Worm (Caenorhabditis elegans) whole organism, L4 larva: Measurements from ENCODE around the gene F49C12.2.
"Not testable (repeated sequence)": the region's sequence is repeated elsewhere in the genome, so short reads cannot be mapped to it uniquely, and the experiment has no call there.

Experiments used
- ceh-20 ChIP-seq: fragments of 200-800 bp; sonication (Bioruptor generic); IDR thresholded peaks from 2 replicates; pipeline ENCODE4 v1.3.6; 2022; ENCODE audit warnings: missing genetic modification reagents, missing genetic modification characterization, missing compliant biosample characterization
- egl-43 ChIP-seq: fragments of 200-800 bp; sonication (Bioruptor generic); IDR thresholded peaks from 2 replicates; pipeline ENCODE4 v1.3.6; 2022; ENCODE audit warnings: missing genetic modification reagents, missing genetic modification characterization, missing compliant biosample characterization
- zip-2 ChIP-seq: fragments of 150-350 bp; optimal IDR thresholded peaks from 2 replicates; lab custom pipeline; 2014; ENCODE audit warnings: missing biosample characterization, missing genetic modification characterization

The F49C12.2 gene

DNA sequence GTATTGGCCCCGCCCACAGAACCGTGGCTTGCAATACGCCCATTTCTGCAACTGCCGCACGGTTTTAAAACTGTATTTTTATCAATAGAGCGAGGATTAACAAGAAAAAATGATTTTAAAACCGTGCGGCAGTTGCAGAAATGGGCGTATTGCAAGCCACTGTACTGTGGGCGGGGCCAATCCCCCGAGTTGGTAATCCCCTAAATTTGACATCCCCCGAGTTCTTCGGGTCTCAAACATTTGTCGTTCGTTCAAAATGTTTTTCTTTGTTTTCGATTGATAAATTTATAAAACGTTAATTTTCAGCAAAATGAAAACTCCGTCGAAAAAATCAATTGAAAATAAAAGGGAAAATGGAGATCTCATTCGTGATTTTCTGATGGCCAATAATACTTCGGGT is 49.8 kb downstream of the F49C12.2 start, which contains the start of gene Y11D7A.7:
TSS of gene Y11D7A.7 (plus strand) at position 301 of the 400 bp plus-strand sequence.
- not testable (repeated sequence) for TF ChIP-seq ceh-20; zip-2 (tag; lab: Kevin White, UChicago); egl-43 (GFP tag; lab: Robert Waterston, UW)
